Worm (Caenorhabditis elegans): ENCODE results near the gene srv-32.
"Not testable (repeated sequence)": the region's sequence is repeated elsewhere in the genome, so short reads cannot be mapped to it uniquely, and the experiment has no call there.

srv-32 gene

ce11 chrIV:6321667-6322066 lies 39.6 kb upstream of the srv-32 start, which contains the start of gene Y73B6BL.29:
TSS of gene Y73B6BL.29 (plus strand) at chrIV:6321929.
- no peak for TF ChIP-seq B0310.2 (tag; optimal IDR thresholded peaks at IDR 0.05)
- no peak for TF ChIP-seq ceh-13 (GFP tag; optimal IDR thresholded peaks at IDR 0.05)
- TF ChIP-seq tra-4 (tag; optimal IDR thresholded peaks at IDR 0.05), result no peak
- TF ChIP-seq hmbx-1 (tag; optimal IDR thresholded peaks at IDR 0.05), result peak; percentile 25
- TF ChIP-seq ceh-36 (tag; optimal IDR thresholded peaks at IDR 0.05), result no peak
- TF ChIP-seq flt-1 (GFP tag; IDR thresholded peaks at IDR 0.05), result no peak
- peak; percentile 9 for TF ChIP-seq F13C5.2 (tag; optimal IDR thresholded peaks at IDR 0.05)
- no peak for TF ChIP-seq ama-1 (optimal IDR thresholded peaks at IDR 0.05)
- no peak for TF ChIP-seq hnd-1 (tag; optimal IDR thresholded peaks at IDR 0.05)
- peak; percentile 53; the same call in 1 of the 2 replicates for TF ChIP-seq pes-1 (GFP tag; IDR thresholded peaks at IDR 0.05)
- peak; percentile 81 for TF ChIP-seq tbx-37 (GFP tag; conservative IDR thresholded peaks at IDR 0.05)

- TF ChIP-seq sea-1 (GFP tag; conservative IDR thresholded peaks at IDR 0.05); ceh-13 (GFP tag; optimal IDR thresholded peaks at IDR 0.05); ama-1 (optimal IDR thresholded peaks at IDR 0.05): not testable (repeated sequence)
These were observed 35.3 kb upstream of the srv-32 start, which contains the start of gene Y73B6BL.12 for ce11 chrIV:6317357-6317756. TSS of gene Y73B6BL.12 (minus strand) at chrIV:6317457.

ce11 chrIV:6307439-6307838 lies 25.4 kb upstream of the srv-32 start, which contains the start of gene csp-2:
TSS of gene csp-2 (plus strand) at chrIV:6307739.
- TF ChIP-seq ceh-13 (GFP tag; optimal IDR thresholded peaks at IDR 0.05) (no peak), ceh-36 (tag; optimal IDR thresholded peaks at IDR 0.05) (no peak), aly-1 (tag; optimal IDR thresholded peaks at IDR 0.05) (no peak), ama-1 (optimal IDR thresholded peaks at IDR 0.05) (no peak), B0310.2 (tag; optimal IDR thresholded peaks at IDR 0.05) (no peak), tbx-11 (GFP tag; IDR thresholded peaks at IDR 0.05) (no peak), scrt-1 (GFP tag; IDR thresholded peaks at IDR 0.05) (no peak), sea-1 (GFP tag; conservative IDR thresholded peaks at IDR 0.05) (no peak), pes-1 (GFP tag; IDR thresholded peaks at IDR 0.05) (no peak), hmbx-1 (tag; optimal IDR thresholded peaks at IDR 0.05) (no peak), hnd-1 (tag; optimal IDR thresholded peaks at IDR 0.05) (no peak), F13C5.2 (tag; optimal IDR thresholded peaks at IDR 0.05) (no peak), tra-4 (tag; optimal IDR thresholded peaks at IDR 0.05) (no peak), ets-7 (tag; optimal IDR thresholded peaks at IDR 0.05) (no peak)

ce11 chrIV:6303642-6304041 lies 21.6 kb upstream of the srv-32 start, which contains the start of gene srv-25:
TSS of gene srv-25 (minus strand) at chrIV:6303742.
- no peak for TF ChIP-seq aly-1 (tag; optimal IDR thresholded peaks at IDR 0.05)
- no peak for TF ChIP-seq hmg-4 (GFP tag; optimal IDR thresholded peaks at IDR 0.05)
- TF ChIP-seq ama-1 (optimal IDR thresholded peaks at IDR 0.05), result no peak
- no peak for TF ChIP-seq hnd-1 (tag; optimal IDR thresholded peaks at IDR 0.05)
- TF ChIP-seq tbx-37 (GFP tag; conservative IDR thresholded peaks at IDR 0.05), result no peak
- no peak for TF ChIP-seq pes-1 (GFP tag; IDR thresholded peaks at IDR 0.05)
- TF ChIP-seq ceh-36 (tag; optimal IDR thresholded peaks at IDR 0.05), result no peak
- TF ChIP-seq flt-1 (GFP tag; IDR thresholded peaks at IDR 0.05), result no peak
- no peak for TF ChIP-seq tra-4 (tag; optimal IDR thresholded peaks at IDR 0.05)
- TF ChIP-seq ceh-13 (GFP tag; optimal IDR thresholded peaks at IDR 0.05), result no peak
- no peak for TF ChIP-seq sea-1 (GFP tag; conservative IDR thresholded peaks at IDR 0.05)
- TF ChIP-seq tbx-11 (GFP tag; IDR thresholded peaks at IDR 0.05), result no peak
- no peak for TF ChIP-seq ets-7 (tag; optimal IDR thresholded peaks at IDR 0.05)
- no peak for TF ChIP-seq F13C5.2 (tag; optimal IDR thresholded peaks at IDR 0.05)
- no peak for TF ChIP-seq B0310.2 (tag; optimal IDR thresholded peaks at IDR 0.05)
- TF ChIP-seq scrt-1 (GFP tag; IDR thresholded peaks at IDR 0.05), result no peak
- TF ChIP-seq hmbx-1 (tag; optimal IDR thresholded peaks at IDR 0.05), result no peak

- no peak for TF ChIP-seq F13C5.2 (tag; optimal IDR thresholded peaks at IDR 0.05)
- TF ChIP-seq ceh-36 (tag; optimal IDR thresholded peaks at IDR 0.05), result no peak
- TF ChIP-seq hmbx-1 (tag; optimal IDR thresholded peaks at IDR 0.05), result no peak
- no peak for TF ChIP-seq ceh-13 (GFP tag; optimal IDR thresholded peaks at IDR 0.05)
- no peak for TF ChIP-seq hmg-4 (GFP tag; optimal IDR thresholded peaks at IDR 0.05)
- no peak for TF ChIP-seq tra-4 (tag; optimal IDR thresholded peaks at IDR 0.05)
- no peak for TF ChIP-seq sea-1 (GFP tag; conservative IDR thresholded peaks at IDR 0.05)
- TF ChIP-seq tbx-11 (GFP tag; IDR thresholded peaks at IDR 0.05), result no peak
- TF ChIP-seq tbx-37 (GFP tag; conservative IDR thresholded peaks at IDR 0.05), result no peak
- no peak for TF ChIP-seq pes-1 (GFP tag; IDR thresholded peaks at IDR 0.05)
- no peak for TF ChIP-seq hnd-1 (tag; optimal IDR thresholded peaks at IDR 0.05)
- no peak for TF ChIP-seq B0310.2 (tag; optimal IDR thresholded peaks at IDR 0.05)
- TF ChIP-seq aly-1 (tag; optimal IDR thresholded peaks at IDR 0.05), result no peak
- TF ChIP-seq ets-7 (tag; optimal IDR thresholded peaks at IDR 0.05), result no peak
- TF ChIP-seq scrt-1 (GFP tag; IDR thresholded peaks at IDR 0.05), result no peak
- TF ChIP-seq ama-1 (optimal IDR thresholded peaks at IDR 0.05), result no peak
- TF ChIP-seq flt-1 (GFP tag; IDR thresholded peaks at IDR 0.05), result no peak
These were observed 19.7 kb upstream of the srv-32 start, which contains the start of gene srv-26 for ce11 chrIV:6301764-6302163. TSS of gene srv-26 (minus strand) at chrIV:6301864.

- no peak for TF ChIP-seq hmbx-1 (tag; optimal IDR thresholded peaks at IDR 0.05)
- TF ChIP-seq B0310.2 (tag; optimal IDR thresholded peaks at IDR 0.05), result no peak
- no peak for TF ChIP-seq tbx-37 (GFP tag; conservative IDR thresholded peaks at IDR 0.05)
- no peak for TF ChIP-seq aly-1 (tag; optimal IDR thresholded peaks at IDR 0.05)
- TF ChIP-seq sea-1 (GFP tag; conservative IDR thresholded peaks at IDR 0.05), result no peak
These were observed 17.5 kb upstream of the srv-32 start for ce11 chrIV:6299523-6299922.

ce11 chrIV:6298253-6298652 lies 16.2 kb upstream of the srv-32 start, which contains the start of gene srv-27:
TSS of gene srv-27 (minus strand) at chrIV:6298353.
- no peak for TF ChIP-seq ama-1 (optimal IDR thresholded peaks at IDR 0.05)
- no peak for TF ChIP-seq tbx-37 (GFP tag; conservative IDR thresholded peaks at IDR 0.05)
- TF ChIP-seq scrt-1 (GFP tag; IDR thresholded peaks at IDR 0.05), result no peak
- no peak for TF ChIP-seq F13C5.2 (tag; optimal IDR thresholded peaks at IDR 0.05)
- no peak for TF ChIP-seq hmg-4 (GFP tag; optimal IDR thresholded peaks at IDR 0.05)
- no peak for TF ChIP-seq ceh-36 (tag; optimal IDR thresholded peaks at IDR 0.05)
- TF ChIP-seq sea-1 (GFP tag; conservative IDR thresholded peaks at IDR 0.05), result no peak
- no peak for TF ChIP-seq hmbx-1 (tag; optimal IDR thresholded peaks at IDR 0.05)

- TF ChIP-seq flt-1 (GFP tag; IDR thresholded peaks at IDR 0.05) (peak; percentile 53; the same call in 1 of the 2 replicates), scrt-1 (GFP tag; IDR thresholded peaks at IDR 0.05) (no peak), pes-1 (GFP tag; IDR thresholded peaks at IDR 0.05) (no peak), tra-4 (tag; optimal IDR thresholded peaks at IDR 0.05) (no peak), ets-7 (tag; optimal IDR thresholded peaks at IDR 0.05) (no peak), ceh-13 (GFP tag; optimal IDR thresholded peaks at IDR 0.05) (no peak), hnd-1 (tag; optimal IDR thresholded peaks at IDR 0.05) (no peak), ceh-36 (tag; optimal IDR thresholded peaks at IDR 0.05) (no peak), sea-1 (GFP tag; conservative IDR thresholded peaks at IDR 0.05) (0 out of 2 replicates have a peak, but pooled peaks have one; percentile 37), F13C5.2 (tag; optimal IDR thresholded peaks at IDR 0.05) (no peak), ama-1 (optimal IDR thresholded peaks at IDR 0.05) (peak; percentile 93), aly-1 (tag; optimal IDR thresholded peaks at IDR 0.05) (no peak), hmg-4 (GFP tag; optimal IDR thresholded peaks at IDR 0.05) (no peak), tbx-11 (GFP tag; IDR thresholded peaks at IDR 0.05) (0 out of 2 replicates have a peak, but pooled peaks have one; percentile 13), B0310.2 (tag; optimal IDR thresholded peaks at IDR 0.05) (no peak), hmbx-1 (tag; optimal IDR thresholded peaks at IDR 0.05) (no peak), tbx-37 (GFP tag; conservative IDR thresholded peaks at IDR 0.05) (no peak)
These were observed 12.0 kb upstream of the srv-32 start, which contains the start of gene hil-2 for ce11 chrIV:6294081-6294480. TSS of gene hil-2 (plus strand) at chrIV:6294240.

Measured in whole organism, early embryonic.